Worm (Caenorhabditis elegans) whole organism, mixed stage, embryonic: ENCODE data around the gene F22E5.7.
"Not testable (repeated sequence)": the region's sequence is repeated elsewhere in the genome, so short reads cannot be mapped to it uniquely, and the experiment has no call there.

Source experiments
- M03D4.4 ChIP-seq: sonication (generic microtip); optimal IDR thresholded peaks from 2 replicates; lab custom pipeline; 2017; ENCODE audit warnings: mild to moderate bottlenecking, missing genetic modification characterization, missing compliant biosample characterization
- bed-3 ChIP-seq: fragments of 200-800 bp; sonication (Bioruptor generic); optimal IDR thresholded peaks from 3 replicates; lab custom pipeline; 2018; ENCODE audit warnings: mild to moderate bottlenecking, missing genetic modification characterization, moderate library complexity, missing compliant biosample characterization
- blmp-1 ChIP-seq: fragments of 150-350 bp; optimal IDR thresholded peaks from 2 replicates; lab custom pipeline; 2014; ENCODE audit warnings: missing biosample characterization, missing genetic modification characterization
- ceh-39 ChIP-seq: fragments of 150-350 bp; optimal IDR thresholded peaks from 2 replicates; lab custom pipeline; 2014; ENCODE audit warnings: missing biosample characterization, missing genetic modification characterization
- ceh-43 ChIP-seq: fragments of 200-800 bp; sonication (Bioruptor generic); optimal IDR thresholded peaks from 2 replicates; lab custom pipeline; 2018; ENCODE audit warnings: mild to moderate bottlenecking, missing genetic modification characterization, moderate library complexity, missing compliant biosample characterization
- ceh-83 ChIP-seq: fragments of 200-800 bp; sonication (Bioruptor generic); optimal IDR thresholded peaks from 2 replicates; lab custom pipeline; 2018; ENCODE audit warnings: mild to moderate bottlenecking, missing genetic modification characterization, missing compliant biosample characterization
- ces-1 ChIP-seq: fragments of 150-350 bp; optimal IDR thresholded peaks from 2 replicates; lab custom pipeline; 2014; ENCODE audit warnings: missing biosample characterization, missing genetic modification reagents, missing genetic modification characterization
- cnd-1 ChIP-seq: fragments of 200-800 bp; sonication (Bioruptor generic); optimal IDR thresholded peaks from 2 replicates; lab custom pipeline; 2018; ENCODE audit warnings: mild to moderate bottlenecking, missing genetic modification characterization, missing compliant biosample characterization
- drap-1 ChIP-seq: fragments of 200-800 bp; sonication (Bioruptor generic); optimal IDR thresholded peaks from 3 replicates; lab custom pipeline; 2018; ENCODE audit warnings: mild to moderate bottlenecking, missing genetic modification characterization, missing compliant biosample characterization
- elt-1 ChIP-seq: sonication (generic microtip); optimal IDR thresholded peaks from 2 replicates; lab custom pipeline; 2017; ENCODE audit warnings: missing genetic modification characterization, mild to moderate bottlenecking, missing compliant biosample characterization, antibody characterized with exemption, moderate library complexity, borderline replicate concordance; ENCODE audit not compliant: insufficient read depth
- elt-3 ChIP-seq: fragments of 150-350 bp; optimal IDR thresholded peaks from 2 replicates; lab custom pipeline; 2014; ENCODE audit warnings: missing biosample characterization, missing genetic modification characterization
- flh-1 ChIP-seq: fragments of 200-800 bp; sonication (Bioruptor generic); optimal IDR thresholded peaks from 2 replicates; lab custom pipeline; 2018; ENCODE audit warnings: mild to moderate bottlenecking, missing genetic modification characterization, moderate library complexity, missing compliant biosample characterization
- ham-2 ChIP-seq: fragments of 200-800 bp; sonication (Bioruptor generic); optimal IDR thresholded peaks from 2 replicates; lab custom pipeline; 2018; ENCODE audit warnings: mild to moderate bottlenecking, missing genetic modification characterization, missing compliant biosample characterization
- hlh-1 ChIP-seq: fragments of 150-350 bp; optimal IDR thresholded peaks from 2 replicates; lab custom pipeline; 2014; ENCODE audit warnings: missing biosample characterization, missing genetic modification reagents, missing genetic modification characterization
- lin-13 ChIP-seq: fragments of 150-350 bp; optimal IDR thresholded peaks from 2 replicates; lab custom pipeline; 2014; ENCODE audit warnings: missing biosample characterization, missing genetic modification characterization
- lin-32 ChIP-seq: fragments of 200-800 bp; sonication (Bioruptor generic); optimal IDR thresholded peaks from 2 replicates; lab custom pipeline; 2018; ENCODE audit warnings: mild to moderate bottlenecking, missing genetic modification characterization, missing compliant biosample characterization
- lsy-2 ChIP-seq: fragments of 150-350 bp; optimal IDR thresholded peaks from 2 replicates; lab custom pipeline; 2014; ENCODE audit warnings: missing biosample characterization, missing genetic modification characterization
- mab-5 ChIP-seq: fragments of 150-350 bp; optimal IDR thresholded peaks from 2 replicates; lab custom pipeline; 2014; ENCODE audit warnings: missing biosample characterization, missing genetic modification characterization
- mls-2 ChIP-seq: sonication (generic microtip); optimal IDR thresholded peaks from 2 replicates; lab custom pipeline; 2016; ENCODE audit warnings: mild to moderate bottlenecking, missing genetic modification characterization, moderate library complexity, missing compliant biosample characterization
- nhr-237 ChIP-seq: fragments of 150-350 bp; optimal IDR thresholded peaks from 2 replicates; lab custom pipeline; 2014; ENCODE audit warnings: missing biosample characterization, missing genetic modification characterization
- nhr-28 ChIP-seq: fragments of 150-350 bp; optimal IDR thresholded peaks from 2 replicates; lab custom pipeline; 2014; ENCODE audit warnings: missing biosample characterization, missing genetic modification characterization
- pha-4 ChIP-seq: fragments of 150-350 bp; optimal IDR thresholded peaks from 2 replicates; lab custom pipeline; 2018; ENCODE audit warnings: missing biosample characterization, missing genetic modification reagents, missing genetic modification characterization
- sem-2 ChIP-seq: fragments of 200-800 bp; sonication (Bioruptor generic); optimal IDR thresholded peaks from 2 replicates; lab custom pipeline; 2018; ENCODE audit warnings: mild to moderate bottlenecking, missing genetic modification characterization, missing compliant biosample characterization
- sptf-1 ChIP-seq: sonication (generic microtip); optimal IDR thresholded peaks from 2 replicates; lab custom pipeline; 2017; ENCODE audit warnings: mild to moderate bottlenecking, missing genetic modification characterization, moderate library complexity, missing compliant biosample characterization
- tbx-8 ChIP-seq: fragments of 200-800 bp; sonication (Bioruptor generic); optimal IDR thresholded peaks from 2 replicates; lab custom pipeline; 2018; ENCODE audit warnings: mild to moderate bottlenecking, missing genetic modification characterization, moderate library complexity, missing compliant biosample characterization
- unc-39 ChIP-seq: fragments of 150-350 bp; optimal IDR thresholded peaks from 2 replicates; lab custom pipeline; 2014; ENCODE audit warnings: missing biosample characterization, missing genetic modification characterization
- unc-62 ChIP-seq: fragments of 150-350 bp; optimal IDR thresholded peaks from 2 replicates; lab custom pipeline; 2014; ENCODE audit warnings: missing biosample characterization, missing genetic modification reagents, missing genetic modification characterization
- zip-8 ChIP-seq: fragments of 150-350 bp; optimal IDR thresholded peaks from 2 replicates; lab custom pipeline; 2014; ENCODE audit warnings: missing biosample characterization, missing genetic modification characterization
- ztf-11 ChIP-seq: fragments of 150-350 bp; optimal IDR thresholded peaks from 2 replicates; lab custom pipeline; 2014; ENCODE audit warnings: missing biosample characterization, missing genetic modification characterization

The F22E5.7 gene

ce11 chrII:2649539-2649938 is 7.7 kb downstream of the F22E5.7 start, which contains the start of the genes F22E5.13 and F22E5.6:
Gene F22E5.13 (minus strand): TSS chrII:2649639.
Gene F22E5.6 (plus strand): TSS chrII:2649835.
- TF ChIP-seq ces-1 (GFP tag; lab: Kevin White, UChicago) (no peak), unc-39 (tag; lab: Kevin White, UChicago) (no peak), tbx-8 (GFP tag; lab: Kevin White, UChicago) (no peak), ceh-83 (GFP tag; lab: Kevin White, UChicago) (no peak), ham-2 (no peak), pha-4 (tag; lab: Kevin White, UChicago) (no peak), nhr-28 (tag; lab: Kevin White, UChicago) (no peak), blmp-1 (tag; lab: Kevin White, UChicago) (no peak), unc-62 (GFP tag; lab: Kevin White, UChicago) (no peak), ztf-11 (no peak), bed-3 (GFP tag; lab: Kevin White, UChicago) (no peak), flh-1 (GFP tag; lab: Kevin White, UChicago) (no peak)

- TF ChIP-seq flh-1 (GFP tag; lab: Kevin White, UChicago) (no peak), ztf-11 (no peak), ces-1 (GFP tag; lab: Kevin White, UChicago) (no peak), unc-62 (GFP tag; lab: Kevin White, UChicago) (no peak), ceh-43 (GFP tag; lab: Kevin White, UChicago) (no peak), lin-32 (no peak), M03D4.4 (tag; lab: Kevin White, UChicago) (no peak), hlh-1 (tag; lab: Kevin White, UChicago) (no peak), lsy-2 (tag; lab: Kevin White, UChicago) (no peak)
These were observed 14.7 kb downstream of the F22E5.7 start, which contains the start of gene sri-47 for ce11 chrII:2656606-2657005. Gene sri-47 (plus strand): TSS chrII:2656906.

ce11 chrII:2659364-2659763 is 17.5 kb downstream of the F22E5.7 start, which contains the start of gene gcy-21:
Gene gcy-21 (plus strand): TSS chrII:2659664.
- TF ChIP-seq ham-2 (no peak), blmp-1 (tag; lab: Kevin White, UChicago) (no peak), ces-1 (GFP tag; lab: Kevin White, UChicago) (no peak), zip-8 (no peak), mab-5 (tag; lab: Kevin White, UChicago) (no peak), cnd-1 (tag; lab: Kevin White, UChicago) (no peak), lin-32 (no peak), flh-1 (GFP tag; lab: Kevin White, UChicago) (no peak), lin-13 (tag; lab: Kevin White, UChicago) (no peak), mls-2 (tag; lab: Kevin White, UChicago) (no peak), nhr-237 (no peak), sem-2 (GFP tag; lab: Kevin White, UChicago) (no peak), ceh-39 (tag; lab: Kevin White, UChicago) (no peak), elt-1 (no peak), tbx-8 (GFP tag; lab: Kevin White, UChicago) (no peak), elt-3 (no peak), pha-4 (tag; lab: Kevin White, UChicago) (no peak)
- TF ChIP-seq, all 35 proteins: peak for 0

- TF ChIP-seq lsy-2 (tag; lab: Kevin White, UChicago); ceh-83 (GFP tag; lab: Kevin White, UChicago); ham-2: not testable (repeated sequence)
- TF ChIP-seq, all 35 proteins: peak for 0; not testable (repeated sequence) for 35
These were observed 23.2 kb downstream of the F22E5.7 start, which contains the start of gene F22E5.2 for ce11 chrII:2665081-2665480. Gene F22E5.2 (plus strand): TSS chrII:2665381.

- TF ChIP-seq zip-8 (no peak), sem-2 (GFP tag; lab: Kevin White, UChicago) (no peak), nhr-237 (no peak), bed-3 (GFP tag; lab: Kevin White, UChicago) (no peak), elt-1 (no peak), unc-39 (tag; lab: Kevin White, UChicago) (no peak), tbx-8 (GFP tag; lab: Kevin White, UChicago) (no peak), ceh-83 (GFP tag; lab: Kevin White, UChicago) (no peak), drap-1 (no peak), sptf-1 (tag; lab: Kevin White, UChicago) (no peak), pha-4 (tag; lab: Kevin White, UChicago) (no peak)
These were observed 23.7 kb downstream of the F22E5.7 start, which contains the start of gene F22E5.22 for ce11 chrII:2665606-2666005. Gene F22E5.22 (plus strand): TSS chrII:2665906.
